Worm (Caenorhabditis elegans) whole organism, L3 larva: ENCODE results near the gene C05B5.12.

Experiments
- R02D3.7 ChIP-seq: fragments of 150-350 bp; optimal IDR thresholded peaks from 2 replicates; lab custom pipeline; 2014; ENCODE audit warnings: missing biosample characterization, missing genetic modification characterization
- ZK546.5 ChIP-seq: sonication (generic microtip); optimal IDR thresholded peaks from 2 replicates; lab custom pipeline; 2017; ENCODE audit warnings: missing biosample characterization, missing genetic modification characterization
- aly-2 ChIP-seq: fragments of 150-350 bp; optimal IDR thresholded peaks from 2 replicates; lab custom pipeline; 2014; ENCODE audit warnings: missing biosample characterization, missing genetic modification characterization
- ama-1 ChIP-seq: fragments of 150-350 bp; optimal IDR thresholded peaks from 2 replicates; lab custom pipeline; 2018
- ceh-16 ChIP-seq: sonication (generic microtip); optimal IDR thresholded peaks from 2 replicates; lab custom pipeline; 2017; ENCODE audit warnings: missing biosample characterization, missing genetic modification characterization
- ceh-28 ChIP-seq: fragments of 150-350 bp; optimal IDR thresholded peaks from 2 replicates; lab custom pipeline; 2014; ENCODE audit warnings: missing biosample characterization, missing genetic modification reagents, missing genetic modification characterization
- ceh-82 ChIP-seq: fragments of 150-350 bp; optimal IDR thresholded peaks from 2 replicates; lab custom pipeline; 2014; ENCODE audit warnings: missing biosample characterization, missing genetic modification characterization
- daf-12 ChIP-seq: fragments of 150-350 bp; optimal IDR thresholded peaks from 2 replicates; lab custom pipeline; 2014; ENCODE audit warnings: missing biosample characterization, missing genetic modification reagents, missing genetic modification characterization
- egl-27 ChIP-seq: sonication (generic microtip); optimal IDR thresholded peaks from 4 replicates; lab custom pipeline; 2017; ENCODE audit warnings: missing biosample characterization, missing genetic modification reagents, missing genetic modification characterization
- egl-5 ChIP-seq: fragments of 150-350 bp; optimal IDR thresholded peaks from 2 replicates; lab custom pipeline; 2017; ENCODE audit warnings: missing biosample characterization, missing genetic modification reagents, missing genetic modification characterization, inconsistent platforms
- elt-1 ChIP-seq: fragments of 150-350 bp; optimal IDR thresholded peaks from 2 replicates; lab custom pipeline; 2014; ENCODE audit warnings: missing biosample characterization, missing genetic modification characterization
- eor-1 ChIP-seq, 2 experiments: fragments of 150-350 bp; optimal IDR thresholded peaks; 2 replicates each; lab custom pipeline; 2014 to 2018; ENCODE audit warnings: missing biosample characterization in 2 of 2, missing genetic modification characterization in 2 of 2
- fkh-10 ChIP-seq: sonication (generic microtip); optimal IDR thresholded peaks from 2 replicates; lab custom pipeline; 2017; ENCODE audit warnings: missing biosample characterization, missing genetic modification reagents, missing genetic modification characterization
- fkh-2 ChIP-seq: fragments of 150-350 bp; optimal IDR thresholded peaks from 2 replicates; lab custom pipeline; 2014; ENCODE audit warnings: missing biosample characterization, missing genetic modification reagents, missing genetic modification characterization
- hmg-11 ChIP-seq: sonication (generic microtip); optimal IDR thresholded peaks from 2 replicates; lab custom pipeline; 2016; ENCODE audit warnings: missing genetic modification characterization, missing compliant biosample characterization
- jun-1 ChIP-seq: fragments of 150-350 bp; optimal IDR thresholded peaks from 2 replicates; lab custom pipeline; 2014; ENCODE audit warnings: missing biosample characterization, missing genetic modification reagents, missing genetic modification characterization
- lin-39 ChIP-seq: fragments of 150-350 bp; optimal IDR thresholded peaks from 2 replicates; lab custom pipeline; 2018; ENCODE audit warnings: missing biosample characterization, missing genetic modification reagents, missing genetic modification characterization
- lsy-12 ChIP-seq: sonication (generic microtip); optimal IDR thresholded peaks from 2 replicates; lab custom pipeline; 2016; ENCODE audit warnings: mild to moderate bottlenecking, missing genetic modification characterization, missing compliant biosample characterization
- mdl-1 ChIP-seq: fragments of 150-350 bp; optimal IDR thresholded peaks from 2 replicates; lab custom pipeline; 2014; ENCODE audit warnings: missing biosample characterization, missing genetic modification characterization
- nfya-1 ChIP-seq: sonication (generic microtip); optimal IDR thresholded peaks from 2 replicates; lab custom pipeline; 2017; ENCODE audit warnings: missing genetic modification characterization, mild to moderate bottlenecking, missing compliant biosample characterization, antibody characterized with exemption, moderate library complexity; ENCODE audit not compliant: insufficient read depth
- nhr-12 ChIP-seq: fragments of 150-350 bp; optimal IDR thresholded peaks from 2 replicates; lab custom pipeline; 2014; ENCODE audit warnings: missing biosample characterization, missing genetic modification characterization
- nhr-23 ChIP-seq: fragments of 150-350 bp; optimal IDR thresholded peaks from 2 replicates; lab custom pipeline; 2014; ENCODE audit warnings: missing biosample characterization, missing genetic modification reagents, missing genetic modification characterization
- nhr-237 ChIP-seq: fragments of 150-350 bp; optimal IDR thresholded peaks from 2 replicates; lab custom pipeline; 2014; ENCODE audit warnings: missing biosample characterization, missing genetic modification characterization
- nhr-25 ChIP-seq: sonication (generic microtip); optimal IDR thresholded peaks from 2 replicates; lab custom pipeline; 2017; ENCODE audit warnings: missing biosample characterization, missing genetic modification characterization
- nhr-28 ChIP-seq: fragments of 150-350 bp; optimal IDR thresholded peaks from 2 replicates; lab custom pipeline; 2014; ENCODE audit warnings: missing biosample characterization, missing genetic modification characterization
- nhr-43 ChIP-seq: sonication (generic microtip); optimal IDR thresholded peaks from 2 replicates; lab custom pipeline; 2016; ENCODE audit warnings: mild to moderate bottlenecking, missing genetic modification characterization, missing compliant biosample characterization; ENCODE audit not compliant: poor library complexity, severe bottlenecking
- nhr-76 ChIP-seq: fragments of 150-350 bp; sonication (generic microtip); optimal IDR thresholded peaks from 5 replicates; lab custom pipeline; 2014; ENCODE audit warnings: missing biosample characterization, missing genetic modification characterization
- nhr-77 ChIP-seq: fragments of 150-350 bp; optimal IDR thresholded peaks from 2 replicates; lab custom pipeline; 2014; ENCODE audit warnings: missing biosample characterization, missing genetic modification characterization
- pha-4 ChIP-seq: fragments of 150-350 bp; optimal IDR thresholded peaks from 2 replicates; lab custom pipeline; 2014; ENCODE audit warnings: missing biosample characterization, missing genetic modification reagents, missing genetic modification characterization
- pqm-1 ChIP-seq: fragments of 150-350 bp; optimal IDR thresholded peaks from 2 replicates; lab custom pipeline; 2017; ENCODE audit warnings: missing biosample characterization, missing genetic modification characterization, inconsistent platforms
- sea-2 ChIP-seq: fragments of 150-350 bp; sonication (generic microtip); optimal IDR thresholded peaks from 4 replicates; lab custom pipeline; 2014; ENCODE audit warnings: missing biosample characterization, missing genetic modification reagents, missing genetic modification characterization
- skn-1 ChIP-seq: fragments of 150-350 bp; optimal IDR thresholded peaks from 2 replicates; lab custom pipeline; 2014; ENCODE audit warnings: missing biosample characterization, missing genetic modification characterization
- snpc-4 ChIP-seq: fragments of 150-350 bp; optimal IDR thresholded peaks from 2 replicates; lab custom pipeline; 2014; ENCODE audit warnings: missing biosample characterization, missing genetic modification characterization
- unc-39 ChIP-seq: sonication (generic microtip); optimal IDR thresholded peaks from 4 replicates; lab custom pipeline; 2017; ENCODE audit warnings: missing biosample characterization, missing genetic modification characterization
- unc-62 ChIP-seq: fragments of 150-350 bp; sonication (generic microtip); optimal IDR thresholded peaks from 4 replicates; lab custom pipeline; 2014; ENCODE audit warnings: missing biosample characterization, missing genetic modification reagents, missing genetic modification characterization
- zag-1 ChIP-seq: fragments of 150-350 bp; optimal IDR thresholded peaks from 2 replicates; lab custom pipeline; 2014; ENCODE audit warnings: missing biosample characterization, missing genetic modification characterization
- ztf-4 ChIP-seq: fragments of 150-350 bp; optimal IDR thresholded peaks from 2 replicates; lab custom pipeline; 2014; ENCODE audit warnings: missing biosample characterization, missing genetic modification characterization

C05B5.12 gene

DNA sequence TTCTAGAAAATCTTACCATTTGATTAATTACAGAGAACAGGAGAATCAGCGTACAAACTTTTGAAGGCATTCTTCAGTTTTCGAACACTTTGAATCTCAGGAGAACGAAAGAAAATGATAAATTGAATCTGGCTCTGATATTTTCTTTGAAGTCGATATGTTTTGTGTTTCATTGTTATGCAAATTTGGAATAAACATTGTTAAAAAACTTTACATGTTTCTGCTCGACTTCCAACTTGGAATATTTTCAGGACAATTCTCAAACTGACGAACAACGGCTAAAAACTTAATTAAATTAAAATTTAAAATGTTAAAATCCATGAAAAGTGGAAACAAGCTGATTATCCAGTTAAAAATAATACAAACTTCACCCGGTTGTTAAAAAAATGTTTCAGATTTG is 1.2 kb downstream of the C05B5.12 start, which contains the start of gene C05B5.1:
C05B5.1 (minus strand) TSS at position 101 of the 400 bp plus-strand sequence.
- TF ChIP-seq nhr-237 (tag; lab: Kevin White, UChicago) (no peak), R02D3.7 (tag; lab: Kevin White, UChicago) (no peak), lsy-12 (no peak), nhr-25 (no peak), ceh-82 (no peak), eor-1 (tag; optimal IDR thresholded peaks at IDR 0.05; lab: Kevin White, UChicago) (no peak), ama-1 (lab: Kevin White, UChicago) (no peak)

DNA sequence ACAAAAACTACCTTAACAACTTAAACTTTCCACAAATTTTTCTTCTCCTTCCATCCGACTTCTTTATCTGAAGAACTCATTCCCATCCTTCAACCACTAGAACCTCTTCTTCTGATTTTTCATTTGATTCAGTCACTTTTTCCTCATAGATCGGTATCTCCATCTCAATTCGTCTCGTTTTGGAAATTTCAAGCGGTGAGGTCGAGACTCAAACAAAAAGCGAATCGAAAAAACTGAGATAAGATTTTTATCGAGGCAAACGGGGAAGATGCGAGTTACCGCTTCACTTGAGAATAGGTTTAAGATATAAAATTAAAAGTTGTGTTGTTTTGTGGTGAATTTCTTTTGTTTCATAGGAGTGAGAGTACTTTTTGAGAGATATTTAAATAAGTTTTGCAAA is 4.1 kb downstream of the C05B5.12 start:
- no peak for TF ChIP-seq nhr-28 (tag; lab: Kevin White, UChicago)
- no peak for TF ChIP-seq lin-39
- peak; percentile 98 for TF ChIP-seq elt-1

DNA sequence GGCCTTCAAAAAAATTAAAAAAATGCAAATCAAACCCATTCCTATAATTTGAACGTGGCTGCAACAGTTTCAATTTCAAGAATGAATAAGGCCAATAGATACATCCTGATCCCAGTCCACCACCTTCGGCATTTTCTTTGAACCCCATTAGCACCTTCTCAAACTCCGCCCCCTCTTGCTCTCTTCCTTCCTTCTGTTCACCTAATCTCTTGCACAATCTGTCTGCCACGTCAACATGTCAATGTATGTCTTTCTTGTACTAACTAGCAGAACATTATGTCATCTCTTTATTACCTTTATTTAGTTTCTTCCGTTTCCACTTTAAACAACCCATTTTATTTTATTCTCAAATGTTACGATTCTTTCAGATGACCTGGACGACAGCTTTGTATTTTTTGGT is 6.4 kb downstream of the C05B5.12 start, which contains the start of gene C05B5.4:
C05B5.4 (plus strand) TSS at position 351 of the 400 bp plus-strand sequence.
- no peak for TF ChIP-seq fkh-10 (GFP tag; lab: Kevin White, UChicago)
- TF ChIP-seq unc-62, result no peak
- TF ChIP-seq R02D3.7 (tag; lab: Kevin White, UChicago), result no peak
- no peak for TF ChIP-seq nhr-77 (tag; lab: Kevin White, UChicago)
- no peak for TF ChIP-seq lin-39
- TF ChIP-seq elt-1, result no peak
- no peak for TF ChIP-seq ceh-16
- TF ChIP-seq ceh-28 (tag; lab: Kevin White, UChicago), result no peak
- no peak for TF ChIP-seq jun-1
- no peak for TF ChIP-seq nfya-1 (tag; lab: Kevin White, UChicago)
- no peak for TF ChIP-seq nhr-12 (tag; lab: Kevin White, UChicago)
- TF ChIP-seq pqm-1 (tag; lab: Kevin White, UChicago), result no peak
- TF ChIP-seq egl-27, result no peak
- no peak for TF ChIP-seq nhr-23
- no peak for TF ChIP-seq nhr-237 (tag; lab: Kevin White, UChicago)
- TF ChIP-seq pha-4, result no peak
- no peak for TF ChIP-seq zag-1 (tag; lab: Kevin White, UChicago)

DNA sequence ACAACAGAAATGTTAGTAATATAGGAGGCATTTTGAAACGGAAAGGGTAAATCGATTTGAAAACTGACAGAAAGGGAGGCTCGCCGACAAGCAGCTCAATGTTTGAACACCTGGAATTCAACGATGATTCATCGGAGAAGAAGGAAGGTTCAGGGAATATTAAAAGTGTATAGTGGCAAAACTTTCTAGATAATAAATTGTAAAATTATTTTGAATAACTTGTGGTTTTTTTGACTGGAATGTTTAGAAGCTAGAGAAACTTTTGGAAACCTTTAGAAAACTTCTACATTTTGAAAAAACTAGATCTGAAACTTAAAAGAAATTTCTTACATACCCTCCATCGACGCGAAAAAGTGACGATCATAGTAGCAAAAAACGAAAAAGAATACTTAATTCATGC is 10.7 kb downstream of the C05B5.12 start, which contains the start of gene pqn-8:
pqn-8 (minus strand) TSS at position 101 of the 400 bp plus-strand sequence.
- TF ChIP-seq jun-1, result no peak
- no peak for TF ChIP-seq fkh-10 (GFP tag; lab: Kevin White, UChicago)
- TF ChIP-seq ceh-28 (tag; lab: Kevin White, UChicago), result no peak
- TF ChIP-seq nhr-76 (tag; lab: Kevin White, UChicago), result no peak
- no peak for TF ChIP-seq sea-2 (GFP tag; lab: Kevin White, UChicago)
- TF ChIP-seq nhr-43 (tag; lab: Kevin White, UChicago), result no peak
- TF ChIP-seq zag-1 (tag; lab: Kevin White, UChicago), result no peak
- no peak for TF ChIP-seq ztf-4 (tag; lab: Kevin White, UChicago)
- no peak for TF ChIP-seq pha-4
- no peak for TF ChIP-seq skn-1 (tag; lab: Kevin White, UChicago)
- no peak for TF ChIP-seq fkh-2 (tag; lab: Kevin White, UChicago)
- no peak for TF ChIP-seq egl-5 (tag; lab: Kevin White, UChicago)
- TF ChIP-seq snpc-4 (tag; lab: Kevin White, UChicago), result no peak
- no peak for TF ChIP-seq nhr-237 (tag; lab: Kevin White, UChicago)
- no peak for TF ChIP-seq R02D3.7 (tag; lab: Kevin White, UChicago)
- no peak for TF ChIP-seq ceh-16

DNA sequence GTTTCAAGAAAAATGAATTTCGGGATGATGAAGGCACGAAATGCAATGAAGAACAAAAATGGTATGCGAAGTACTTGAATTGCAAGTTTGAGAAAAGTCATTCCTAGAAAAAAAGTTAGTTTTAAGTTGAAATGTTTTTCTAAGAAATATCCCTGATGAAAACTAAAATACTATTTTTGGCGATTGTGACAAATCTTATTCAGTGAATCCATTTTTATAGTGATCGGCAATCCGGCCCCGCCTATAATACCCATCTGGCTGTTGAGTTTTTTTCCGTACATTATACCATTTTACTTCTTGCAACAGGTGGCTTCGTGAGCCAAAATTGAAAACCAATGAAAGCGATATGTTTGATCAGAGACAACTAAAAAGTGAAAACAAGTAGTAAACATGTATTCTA is 12.1 kb downstream of the C05B5.12 start, which contains the start of gene C05B5.17:
C05B5.17 (minus strand) TSS at position 101 of the 400 bp plus-strand sequence.
- no peak for TF ChIP-seq aly-2 (tag; lab: Kevin White, UChicago)
- no peak for TF ChIP-seq nhr-25
- TF ChIP-seq mdl-1 (tag; lab: Kevin White, UChicago), result no peak
- no peak for TF ChIP-seq nhr-77 (tag; lab: Kevin White, UChicago)
- no peak for TF ChIP-seq zag-1 (tag; lab: Kevin White, UChicago)
- TF ChIP-seq fkh-10 (GFP tag; lab: Kevin White, UChicago), result no peak
- no peak for TF ChIP-seq nhr-23
- TF ChIP-seq daf-12 (tag; lab: Kevin White, UChicago), result no peak
- TF ChIP-seq pha-4, result no peak
- no peak for TF ChIP-seq skn-1 (tag; lab: Kevin White, UChicago)
- TF ChIP-seq nfya-1 (tag; lab: Kevin White, UChicago), result no peak
- TF ChIP-seq ceh-28 (tag; lab: Kevin White, UChicago), result no peak
- TF ChIP-seq nhr-28 (tag; lab: Kevin White, UChicago), result no peak
- no peak for TF ChIP-seq hmg-11
- TF ChIP-seq jun-1, result no peak
- no peak for TF ChIP-seq egl-27
- TF ChIP-seq unc-39 (tag; lab: Kevin White, UChicago), result no peak
- no peak for TF ChIP-seq ZK546.5
- TF ChIP-seq ztf-4 (tag; lab: Kevin White, UChicago), result no peak
- no peak for TF ChIP-seq ama-1 (lab: Kevin White, UChicago)
